Worm (Caenorhabditis elegans) whole organism, L4/young adult: ENCODE results near the gene ver-4.

Experiments
- W03F9.2 ChIP-seq: fragments of 150-350 bp; optimal IDR thresholded peaks from 2 replicates; lab custom pipeline; 2014; ENCODE audit warnings: missing biosample characterization, missing genetic modification characterization
- dao-5 ChIP-seq: sonication (generic microtip); optimal IDR thresholded peaks from 2 replicates; lab custom pipeline; 2016; ENCODE audit warnings: missing genotype, missing genetic modification characterization, moderate library complexity, missing compliant biosample characterization
- him-1 ChIP-seq: sonication (generic microtip); optimal IDR thresholded peaks from 2 replicates; lab custom pipeline; 2016; ENCODE audit warnings: missing genotype, missing genetic modification reagents, missing genetic modification characterization, missing compliant biosample characterization

DNA sequence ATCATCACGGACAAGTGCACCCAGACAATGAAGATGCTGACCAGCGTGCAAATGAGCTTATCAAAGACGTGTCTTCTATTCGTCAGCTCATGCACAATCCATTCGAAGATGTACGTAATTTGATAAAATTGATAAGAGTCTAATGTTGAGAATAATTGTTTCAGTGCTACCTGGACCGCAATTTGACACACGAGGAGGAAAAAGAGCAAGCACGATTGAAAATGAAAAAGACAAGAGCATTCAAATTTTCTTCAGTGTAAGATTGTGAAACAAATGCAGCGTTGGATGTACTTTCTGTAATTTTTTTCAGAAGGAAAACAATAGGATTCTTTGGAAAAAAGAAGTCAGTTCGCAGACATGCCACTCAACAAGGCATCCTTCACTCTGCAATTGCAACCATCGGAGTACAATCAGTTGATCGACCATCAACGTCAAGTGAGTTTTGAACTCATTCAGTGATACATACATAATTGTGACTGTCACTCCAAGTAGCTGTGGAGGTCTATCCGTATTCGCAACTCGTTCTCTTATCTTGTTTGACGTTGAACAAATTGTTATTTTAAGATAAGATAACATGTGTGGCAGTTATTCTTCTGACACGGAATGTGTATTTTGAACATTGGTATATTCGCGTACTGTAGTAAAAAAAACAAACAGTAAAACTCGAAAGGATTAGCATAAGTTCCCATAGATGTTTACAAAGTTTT, 25.0 kb upstream of the ver-4 start:
- no peak for TF ChIP-seq him-1
- no peak for TF ChIP-seq W03F9.2 (tag; lab: Kevin White, UChicago)
- no peak for TF ChIP-seq dao-5 (tag; lab: Kevin White, UChicago)
